Worm (Caenorhabditis elegans): ENCODE measurements around the gene msrp-3.

The msrp-3 gene

DNA sequence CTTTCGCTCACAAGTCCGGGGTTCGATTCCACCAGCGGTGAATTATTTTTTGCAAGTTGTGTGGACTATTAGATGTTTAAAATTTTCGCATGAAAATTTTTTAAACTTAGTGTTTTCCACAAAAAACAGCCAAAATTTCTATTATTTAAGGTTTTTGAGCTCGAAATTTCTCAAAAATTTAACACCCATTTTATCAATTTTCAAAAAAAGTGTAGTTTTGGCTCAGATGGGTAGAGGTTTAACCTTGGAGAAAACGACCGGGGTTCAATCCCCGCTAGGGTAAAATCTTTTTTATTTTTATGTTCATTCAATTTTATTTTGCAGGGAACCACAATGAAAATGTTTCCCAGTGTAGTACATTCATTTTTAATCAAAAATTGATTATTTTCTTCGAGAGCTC, 45.4 kb downstream of the msrp-3 start:
- TF ChIP-seq ceh-19 (GFP tag; optimal IDR thresholded peaks at IDR 0.05) = no peak
- TF ChIP-seq zip-5 (tag; optimal IDR thresholded peaks at IDR 0.05) = no peak
- no peak for TF ChIP-seq hlh-15 (tag; optimal IDR thresholded peaks at IDR 0.05)
- TF ChIP-seq nhr-232 (tag; optimal IDR thresholded peaks at IDR 0.05) = no peak
- no peak for TF ChIP-seq pax-1 (tag; optimal IDR thresholded peaks at IDR 0.05)
- no peak for TF ChIP-seq fkh-10 (GFP tag; optimal IDR thresholded peaks at IDR 0.05)
- no peak for TF ChIP-seq ceh-30 (tag; optimal IDR thresholded peaks at IDR 0.05)
- TF ChIP-seq pha-2 (tag; optimal IDR thresholded peaks at IDR 0.05) = no peak
- no peak for TF ChIP-seq ceh-14 (tag; optimal IDR thresholded peaks at IDR 0.05)
- TF ChIP-seq K02D7.2 (tag; optimal IDR thresholded peaks at IDR 0.05) = no peak

ce11 chrII:765219-765618, 49.4 kb downstream of the msrp-3 start, which contains the start of gene C08G5.7:
Gene C08G5.7 (minus strand): TSS chrII:765319.
- no peak for TF ChIP-seq hlh-6 (tag; optimal IDR thresholded peaks at IDR 0.05)
- TF ChIP-seq unc-3 (GFP tag; conservative IDR thresholded peaks at IDR 0.05) = no peak
- TF ChIP-seq unc-3 (tag; optimal IDR thresholded peaks at IDR 0.05) = no peak
- no peak for TF ChIP-seq madf-2 (tag; optimal IDR thresholded peaks at IDR 0.05)
- TF ChIP-seq ceh-6 (GFP tag; optimal IDR thresholded peaks at IDR 0.05) = no peak
- no peak for TF ChIP-seq npax-4 (tag; optimal IDR thresholded peaks at IDR 0.05)
- no peak for TF ChIP-seq T23F11.4 (GFP tag; optimal IDR thresholded peaks at IDR 0.05)
- TF ChIP-seq pha-2 (tag; optimal IDR thresholded peaks at IDR 0.05) = no peak
- TF ChIP-seq ceh-14 (tag; optimal IDR thresholded peaks at IDR 0.05) = no peak
